Fruit fly (Drosophila melanogaster): ENCODE data around the gene CG9281.

The CG9281 gene

dm6 chrX:15748945-15749344, 38.6 kb upstream of the CG9281 start, which contains the start of gene Mvd:
Mvd (plus strand) TSS chrX:15749166.
- no peak for TF ChIP-seq Sox14 (GFP tag; optimal IDR thresholded peaks at IDR 0.05)
- no peak for TF ChIP-seq spab (GFP tag; optimal IDR thresholded peaks at IDR 0.05)
- peak; percentile 64 for TF ChIP-seq Eip78C (GFP tag)
- peak; percentile 6 for TF ChIP-seq CG3032 (tag; optimal IDR thresholded peaks at IDR 0.05)
- TF ChIP-seq fkh (GFP tag; optimal IDR thresholded peaks at IDR 0.05): peak; percentile 90
- peak; percentile 65 for TF ChIP-seq Blimp-1 (GFP tag; optimal IDR thresholded peaks at IDR 0.05)

- TF ChIP-seq CG8632 (GFP tag; optimal IDR thresholded peaks at IDR 0.05): no peak
- no peak for TF ChIP-seq fd85E (GFP tag; optimal IDR thresholded peaks at IDR 0.05)
- no peak for TF ChIP-seq Eip93F (GFP tag; optimal IDR thresholded peaks at IDR 0.05)
- no peak for TF ChIP-seq svp (GFP tag)
- no peak for TF ChIP-seq CG9139 (GFP tag; optimal IDR thresholded peaks at IDR 0.05)
- TF ChIP-seq CG10669 (GFP tag; optimal IDR thresholded peaks at IDR 0.05): no peak
Observed at dm6 chrX:15746682-15747196, 36.4 kb upstream of the CG9281 start.

- TF ChIP-seq Ets21C (GFP tag; optimal IDR thresholded peaks at IDR 0.05) (peak; percentile 7), net (GFP tag; optimal IDR thresholded peaks at IDR 0.05) (no peak), Eip78C (GFP tag) (peak; percentile 46), lz (GFP tag; optimal IDR thresholded peaks at IDR 0.05) (peak; percentile 20), CG3032 (tag; optimal IDR thresholded peaks at IDR 0.05) (peak; percentile 7), CG15336 (GFP tag; IDR thresholded peaks at IDR 0.05) (no peak), CG10631 (GFP tag; optimal IDR thresholded peaks at IDR 0.05) (no peak)
Observed at dm6 chrX:15745905-15746681, 35.8 kb upstream of the CG9281 start, which contains the start of the genes CG8944 and CCT6. CG8944 (minus strand) TSS chrX:15746231. CCT6 (plus strand) TSS chrX:15746648.

- peak; percentile 47 for TF ChIP-seq svp (GFP tag)
- TF ChIP-seq CG15336 (GFP tag; IDR thresholded peaks at IDR 0.05): 0 out of 2 replicates have a peak, but pooled peaks have one; percentile 6
- no peak for TF ChIP-seq Ets96B (tag; optimal IDR thresholded peaks at IDR 0.05)
Observed at dm6 chrX:15740881-15741280, 30.5 kb upstream of the CG9281 start.

dm6 chrX:15740288-15740726, 30.0 kb upstream of the CG9281 start:
- TF ChIP-seq CG6854 (GFP tag; optimal IDR thresholded peaks at IDR 0.05) (no peak), fd85E (GFP tag; optimal IDR thresholded peaks at IDR 0.05) (no peak), pdm3 (GFP tag; optimal IDR thresholded peaks at IDR 0.05) (peak; percentile 62), svp (GFP tag) (peak; percentile 87), Hr39 (GFP tag; optimal IDR thresholded peaks at IDR 0.05) (peak; percentile 60), dac (GFP tag; optimal IDR thresholded peaks at IDR 0.05) (no peak), eg (GFP tag; IDR thresholded peaks at IDR 0.05) (peak; percentile 78), CG3919 (GFP tag; optimal IDR thresholded peaks at IDR 0.05) (no peak), Ets96B (tag; optimal IDR thresholded peaks at IDR 0.05) (peak; percentile 39), Sox14 (GFP tag; optimal IDR thresholded peaks at IDR 0.05) (peak; percentile 63), Sox15 (GFP tag; optimal IDR thresholded peaks at IDR 0.05) (no peak), cyc (GFP tag; optimal IDR thresholded peaks at IDR 0.05) (peak; percentile 45), fkh (GFP tag; optimal IDR thresholded peaks at IDR 0.05) (peak; percentile 68), CG11902 (GFP tag; optimal IDR thresholded peaks at IDR 0.05) (peak; percentile 23), topi (GFP tag; optimal IDR thresholded peaks at IDR 0.05) (peak; percentile 69), CG15336 (GFP tag; IDR thresholded peaks at IDR 0.05) (peak; percentile 57), CG7368 (GFP tag; optimal IDR thresholded peaks at IDR 0.05) (no peak), CG31627 (GFP tag; optimal IDR thresholded peaks at IDR 0.05) (peak; percentile 48), CG4318 (GFP tag; optimal IDR thresholded peaks at IDR 0.05) (no peak), lz (GFP tag; optimal IDR thresholded peaks at IDR 0.05) (peak; percentile 67), Ets21C (GFP tag; optimal IDR thresholded peaks at IDR 0.05) (peak; percentile 52), CG8319 (GFP tag; optimal IDR thresholded peaks at IDR 0.05) (no peak), CG6792 (GFP tag; optimal IDR thresholded peaks at IDR 0.05) (peak; percentile 45), CG11294 (GFP tag; IDR thresholded peaks at IDR 0.05) (peak; percentile 15; the same call in 1 of the 2 replicates), CG32006 (GFP tag; optimal IDR thresholded peaks at IDR 0.05) (peak; percentile 53), fd59A (GFP tag; optimal IDR thresholded peaks at IDR 0.05) (no peak), acj6 (GFP tag; optimal IDR thresholded peaks at IDR 0.05) (peak; percentile 50), Hr4 (GFP tag; optimal IDR thresholded peaks at IDR 0.05) (peak; percentile 50), CG16779 (tag; optimal IDR thresholded peaks at IDR 0.05) (no peak), CG8119 (GFP tag; IDR thresholded peaks at IDR 0.05) (peak; percentile 56; the same call in 2 of the 3 replicates), Met (GFP tag; optimal IDR thresholded peaks at IDR 0.05) (peak; percentile 66)
